Worm (Caenorhabditis elegans) whole organism, L4/young adult: Measurements from ENCODE around the gene srh-105.

Experiments
- W03F9.2 ChIP-seq: fragments of 150-350 bp; optimal IDR thresholded peaks from 2 replicates; lab custom pipeline; 2014; ENCODE audit warnings: missing biosample characterization, missing genetic modification characterization
- dao-5 ChIP-seq: sonication (generic microtip); optimal IDR thresholded peaks from 2 replicates; lab custom pipeline; 2016; ENCODE audit warnings: missing genotype, missing genetic modification characterization, moderate library complexity, missing compliant biosample characterization
- him-1 ChIP-seq: sonication (generic microtip); optimal IDR thresholded peaks from 2 replicates; lab custom pipeline; 2016; ENCODE audit warnings: missing genotype, missing genetic modification reagents, missing genetic modification characterization, missing compliant biosample characterization

The srh-105 gene

ce11 chrII:508603-509002, 527 bp downstream of the srh-105 start:
- no peak for TF ChIP-seq W03F9.2 (tag; lab: Kevin White, UChicago)
- TF ChIP-seq him-1 = no peak
- no peak for TF ChIP-seq dao-5 (tag; lab: Kevin White, UChicago)

- TF ChIP-seq W03F9.2 (tag; lab: Kevin White, UChicago) (no peak), him-1 (no peak), dao-5 (tag; lab: Kevin White, UChicago) (no peak)
Observed at ce11 chrII:506069-506468, 3.1 kb downstream of the srh-105 start.

ce11 chrII:502638-503037, 6.5 kb downstream of the srh-105 start:
- TF ChIP-seq W03F9.2 (tag; lab: Kevin White, UChicago) = no peak
- TF ChIP-seq dao-5 (tag; lab: Kevin White, UChicago) = no peak
- TF ChIP-seq him-1 = no peak

ce11 chrII:495124-495523, 14.0 kb downstream of the srh-105 start, which contains the start of gene sms-5:
sms-5 (plus strand) TSS chrII:495424.
- TF ChIP-seq him-1 (no peak), W03F9.2 (tag; lab: Kevin White, UChicago) (no peak), dao-5 (tag; lab: Kevin White, UChicago) (no peak)

- TF ChIP-seq dao-5 (tag; lab: Kevin White, UChicago) (no peak), W03F9.2 (tag; lab: Kevin White, UChicago) (peak; percentile 83), him-1 (no peak)
Observed at ce11 chrII:484328-484916, 24.7 kb downstream of the srh-105 start, which contains the start of the genes gldi-1 and prp-21. gldi-1 (minus strand) TSS chrII:484378. prp-21 (plus strand) TSS chrII:484866.

- TF ChIP-seq W03F9.2 (tag; lab: Kevin White, UChicago) (peak; percentile 35), dao-5 (tag; lab: Kevin White, UChicago) (no peak), him-1 (no peak)
Observed at ce11 chrII:475890-476420, 33.2 kb downstream of the srh-105 start, which contains the start of gene nsun-1. nsun-1 (minus strand) TSS chrII:475940.

ce11 chrII:475312-475711, 33.8 kb downstream of the srh-105 start:
- TF ChIP-seq dao-5 (tag; lab: Kevin White, UChicago) (no peak), W03F9.2 (tag; lab: Kevin White, UChicago) (no peak), him-1 (no peak)

ce11 chrII:473203-473602, 35.9 kb downstream of the srh-105 start, which contains the start of gene W07E6.5:
W07E6.5 (plus strand) TSS chrII:473503.
- TF ChIP-seq W03F9.2 (tag; lab: Kevin White, UChicago) = no peak

ce11 chrII:470375-470774, 38.8 kb downstream of the srh-105 start, which contains the start of gene tomm-22:
tomm-22 (minus strand) TSS chrII:470475.
- TF ChIP-seq W03F9.2 (tag; lab: Kevin White, UChicago) = no peak
- no peak for TF ChIP-seq him-1
- no peak for TF ChIP-seq dao-5 (tag; lab: Kevin White, UChicago)

ce11 chrII:467265-467664, 41.9 kb downstream of the srh-105 start, which contains the start of gene nfyb-1:
nfyb-1 (minus strand) TSS chrII:467365.
- TF ChIP-seq dao-5 (tag; lab: Kevin White, UChicago) = no peak
- no peak for TF ChIP-seq W03F9.2 (tag; lab: Kevin White, UChicago)

- TF ChIP-seq dao-5 (tag; lab: Kevin White, UChicago) (no peak), W03F9.2 (tag; lab: Kevin White, UChicago) (no peak), him-1 (no peak)
Observed at ce11 chrII:461297-461696, 47.8 kb downstream of the srh-105 start.

ce11 chrII:460835-461234, 48.3 kb downstream of the srh-105 start, which contains the start of gene W10D9.3:
W10D9.3 (minus strand) TSS chrII:460935.
- TF ChIP-seq dao-5 (tag; lab: Kevin White, UChicago) (no peak), W03F9.2 (tag; lab: Kevin White, UChicago) (no peak), him-1 (no peak)
